Fruit fly (Drosophila melanogaster) whole organism, adult: ENCODE results near the gene ind.

Source experiments
- CG11617 ChIP-seq: fragments of 200-800 bp; sonication (Bioruptor generic); optimal IDR thresholded peaks from 2 replicates; lab custom pipeline; 2017; ENCODE audit warnings: mild to moderate bottlenecking, missing biosample characterization, missing genetic modification reagents, missing genetic modification characterization
- CG12768 ChIP-seq: fragments of 200-800 bp; sonication (Bioruptor generic); optimal IDR thresholded peaks from 2 replicates; lab custom pipeline; 2017; ENCODE audit warnings: missing biosample characterization, missing genetic modification characterization, mild to moderate bottlenecking, moderate library complexity, missing genetic modification reagents
- CG14711 ChIP-seq: fragments of 200-800 bp; sonication (Bioruptor generic); optimal IDR thresholded peaks from 2 replicates; lab custom pipeline; 2018; ENCODE audit warnings: missing biosample characterization, mild to moderate bottlenecking, missing genetic modification characterization, moderate library complexity
- CG1620 ChIP-seq: fragments of 200-800 bp; sonication (Bioruptor generic); optimal IDR thresholded peaks from 2 replicates; lab custom pipeline; 2016; ENCODE audit warnings: missing biosample characterization, missing genetic modification characterization
- CG33017 ChIP-seq: fragments of 200-800 bp; sonication (Bioruptor generic); optimal IDR thresholded peaks from 2 replicates; lab custom pipeline; 2018; ENCODE audit warnings: missing biosample characterization, mild to moderate bottlenecking, missing genetic modification characterization, moderate library complexity
- CG5204 ChIP-seq: fragments of 200-800 bp; sonication (Bioruptor generic); optimal IDR thresholded peaks from 2 replicates; lab custom pipeline; 2016; ENCODE audit warnings: missing biosample characterization, missing genetic modification characterization
- CG7045 ChIP-seq: fragments of 200-800 bp; sonication (Bioruptor generic); optimal IDR thresholded peaks from 2 replicates; lab custom pipeline; 2017; ENCODE audit warnings: missing biosample characterization, mild to moderate bottlenecking, missing genetic modification characterization
- CG7101 ChIP-seq: fragments of 200-800 bp; sonication (Bioruptor generic); optimal IDR thresholded peaks from 2 replicates; lab custom pipeline; 2018; ENCODE audit warnings: missing biosample characterization, mild to moderate bottlenecking, missing genetic modification characterization, moderate library complexity
- Clk ChIP-seq: fragments of 200-800 bp; sonication (Bioruptor generic); optimal IDR thresholded peaks from 2 replicates; lab custom pipeline; 2017; ENCODE audit warnings: missing biosample characterization, missing genetic modification characterization
- Crg-1 ChIP-seq: fragments of 200-800 bp; sonication (Bioruptor generic); optimal IDR thresholded peaks from 2 replicates; lab custom pipeline; 2016; ENCODE audit warnings: missing biosample characterization, missing genetic modification characterization
- Hr96 ChIP-seq: fragments of 200-800 bp; sonication (Bioruptor generic); optimal IDR thresholded peaks from 2 replicates; lab custom pipeline; 2016; ENCODE audit warnings: missing biosample characterization, missing genetic modification characterization
- Mnt ChIP-seq: fragments of 200-800 bp; sonication (Bioruptor generic); optimal IDR thresholded peaks from 2 replicates; lab custom pipeline; 2016; ENCODE audit warnings: missing biosample characterization, mild to moderate bottlenecking, missing genetic modification characterization
- bab1 ChIP-seq: fragments of 200-800 bp; sonication (Bioruptor generic); optimal IDR thresholded peaks from 3 replicates; lab custom pipeline; 2019; ENCODE audit warnings: missing biosample characterization, mild to moderate bottlenecking, missing genetic modification characterization, moderate library complexity
- cic ChIP-seq: fragments of 200-800 bp; sonication (Bioruptor generic); optimal IDR thresholded peaks from 2 replicates; lab custom pipeline; 2017; ENCODE audit warnings: missing biosample characterization, mild to moderate bottlenecking, missing genetic modification characterization, moderate library complexity
- cnc ChIP-seq, 2 experiments: fragments of >200 bp; optimal IDR thresholded peaks; 2 replicates each; lab custom pipeline; 2017
- kay ChIP-seq: fragments of 200-800 bp; sonication (Bioruptor generic); peaks from one replicate; lab custom pipeline; 2016; ENCODE audit warnings: missing biosample characterization, missing genetic modification characterization, borderline replicate concordance
- ovo ChIP-seq: fragments of 200-800 bp; sonication (Bioruptor generic); optimal IDR thresholded peaks from 2 replicates; lab custom pipeline; 2016; ENCODE audit warnings: missing biosample characterization, missing genetic modification characterization
- pad ChIP-seq: fragments of 200-800 bp; sonication (Bioruptor generic); optimal IDR thresholded peaks from 3 replicates; lab custom pipeline; 2017; ENCODE audit warnings: missing biosample characterization, missing genetic modification characterization, mild to moderate bottlenecking, moderate library complexity, missing genetic modification reagents
- tj ChIP-seq: fragments of 200-800 bp; sonication (Bioruptor generic); optimal IDR thresholded peaks from 3 replicates; lab custom pipeline; 2017; ENCODE audit warnings: missing biosample characterization, mild to moderate bottlenecking, missing genetic modification characterization, moderate library complexity
- toe ChIP-seq: fragments of 200-800 bp; sonication (Bioruptor generic); optimal IDR thresholded peaks from 2 replicates; lab custom pipeline; 2016; ENCODE audit warnings: missing biosample characterization, missing genetic modification characterization

The ind gene

dm6 chr3L:15007271-15007948 is 36.3 kb downstream of the ind start:
- TF ChIP-seq pad (GFP tag; lab: Kevin White, UChicago): no peak
- TF ChIP-seq kay (GFP tag; lab: Kevin White, UChicago): no peak
- no peak for TF ChIP-seq CG33017 (tag; lab: Kevin White, UChicago)
- TF ChIP-seq Mnt (GFP tag; lab: Kevin White, UChicago): no peak
- TF ChIP-seq CG12768: no peak
- TF ChIP-seq bab1 (GFP tag; lab: Kevin White, UChicago): no peak
- no peak for TF ChIP-seq Crg-1 (GFP tag; lab: Kevin White, UChicago)
- TF ChIP-seq Clk (GFP tag; lab: Kevin White, UChicago): no peak
- no peak for TF ChIP-seq CG5204 (GFP tag; lab: Kevin White, UChicago)
- TF ChIP-seq cic (GFP tag; lab: Kevin White, UChicago): no peak
- TF ChIP-seq toe (GFP tag; lab: Kevin White, UChicago): no peak
- no peak for TF ChIP-seq CG7045 (GFP tag; lab: Kevin White, UChicago)
- TF ChIP-seq CG1620 (GFP tag; lab: Kevin White, UChicago): no peak
- no peak for TF ChIP-seq Hr96 (GFP tag; lab: Kevin White, UChicago)

dm6 chr3L:15006825-15007224 is 36.9 kb downstream of the ind start:
- no peak for TF ChIP-seq CG33017 (tag; lab: Kevin White, UChicago)
- no peak for TF ChIP-seq toe (GFP tag; lab: Kevin White, UChicago)
- TF ChIP-seq CG1620 (GFP tag; lab: Kevin White, UChicago): no peak

dm6 chr3L:15005774-15006173 is 38.0 kb downstream of the ind start:
- TF ChIP-seq CG7101 (tag; lab: Kevin White, UChicago) (no peak), cnc (optimal IDR thresholded peaks at IDR 0.05; lab: Kevin White, UChicago) (no peak), tj (GFP tag; lab: Kevin White, UChicago) (no peak), CG12768 (no peak), cic (GFP tag; lab: Kevin White, UChicago) (no peak), CG33017 (tag; lab: Kevin White, UChicago) (no peak), bab1 (GFP tag; lab: Kevin White, UChicago) (no peak), CG14711 (no peak), Hr96 (GFP tag; lab: Kevin White, UChicago) (no peak), Mnt (GFP tag; lab: Kevin White, UChicago) (no peak), Crg-1 (GFP tag; lab: Kevin White, UChicago) (no peak), CG5204 (GFP tag; lab: Kevin White, UChicago) (no peak), CG1620 (GFP tag; lab: Kevin White, UChicago) (no peak), pad (GFP tag; lab: Kevin White, UChicago) (no peak), kay (GFP tag; lab: Kevin White, UChicago) (no peak), CG11617 (GFP tag; lab: Kevin White, UChicago) (no peak), toe (GFP tag; lab: Kevin White, UChicago) (no peak), ovo (GFP tag; lab: Kevin White, UChicago) (no peak)

dm6 chr3L:15005085-15005484 is 38.6 kb downstream of the ind start:
- TF ChIP-seq cnc (optimal IDR thresholded peaks at IDR 0.05; lab: Kevin White, UChicago): no peak
- TF ChIP-seq Mnt (GFP tag; lab: Kevin White, UChicago): no peak
- no peak for TF ChIP-seq ovo (GFP tag; lab: Kevin White, UChicago)

dm6 chr3L:14999284-15000019 is 44.3 kb downstream of the ind start, which contains the start of the genes mRpL39 and Prosbeta2:
Gene mRpL39 (minus strand): TSS chr3L:14999666.
Gene Prosbeta2 (plus strand): TSS chr3L:14999951.
- TF ChIP-seq Clk (GFP tag; lab: Kevin White, UChicago): peak; percentile 54
- no peak for TF ChIP-seq pad (GFP tag; lab: Kevin White, UChicago)
- TF ChIP-seq CG7101 (tag; lab: Kevin White, UChicago): peak; percentile 52
- peak; percentile 76 for TF ChIP-seq CG14711
- no peak for TF ChIP-seq toe (GFP tag; lab: Kevin White, UChicago)
- no peak for TF ChIP-seq CG1620 (GFP tag; lab: Kevin White, UChicago)
- TF ChIP-seq Mnt (GFP tag; lab: Kevin White, UChicago): no peak
- TF ChIP-seq cic (GFP tag; lab: Kevin White, UChicago): no peak
- TF ChIP-seq cnc (optimal IDR thresholded peaks at IDR 0.05; lab: Kevin White, UChicago): peak in 1 of 2 experiments; percentile 41
- TF ChIP-seq bab1 (GFP tag; lab: Kevin White, UChicago): peak; percentile 82
- no peak for TF ChIP-seq tj (GFP tag; lab: Kevin White, UChicago)
- TF ChIP-seq CG12768: peak; percentile 38
- no peak for TF ChIP-seq Hr96 (GFP tag; lab: Kevin White, UChicago)
- no peak for TF ChIP-seq CG33017 (tag; lab: Kevin White, UChicago)
- TF ChIP-seq CG7045 (GFP tag; lab: Kevin White, UChicago): peak; percentile 36
- no peak for TF ChIP-seq ovo (GFP tag; lab: Kevin White, UChicago)
- TF ChIP-seq kay (GFP tag; lab: Kevin White, UChicago): no peak
- TF ChIP-seq CG11617 (GFP tag; lab: Kevin White, UChicago): no peak
- no peak for TF ChIP-seq CG5204 (GFP tag; lab: Kevin White, UChicago)
